In genomic region chrV:8994272-8994671, ce11 we compare ENCODE assay signal across 4 worm cellular contexts.
A peak's percentile ranks its signal among the peaks of the same experiment; 100 is the strongest.
TF ChIP-seq lines count a peak whose summit lies in the region.

No protein-coding gene starts in this region.

TF ChIP-seq in whole organism, L1 larva, 84 proteins besides CTCF, POLR2A, EP300 and RAD21 (continues in another document):
- TF ChIP-seq efl-3 (GFP tag; optimal IDR thresholded peaks at IDR 0.05; lab: Kevin White, UChicago) (no peak), fkh-8 (tag; optimal IDR thresholded peaks at IDR 0.05; lab: Kevin White, UChicago) (no peak), ets-5 (GFP tag; IDR thresholded peaks at IDR 0.05; lab: Robert Waterston, UW) (no peak), ztf-11 (tag; optimal IDR thresholded peaks at IDR 0.05; lab: Kevin White, UChicago) (no peak), nhr-20 (tag; optimal IDR thresholded peaks at IDR 0.05; lab: Kevin White, UChicago) (peak; percentile 63), xbp-1 (tag; optimal IDR thresholded peaks at IDR 0.05; lab: Kevin White, UChicago) (no peak), ceh-63 (GFP tag; optimal IDR thresholded peaks at IDR 0.05; lab: Kevin White, UChicago) (no peak), tbx-2 (tag; optimal IDR thresholded peaks at IDR 0.05; lab: Kevin White, UChicago) (peak; percentile 23), dsc-1 (tag; optimal IDR thresholded peaks at IDR 0.05; lab: Kevin White, UChicago) (no peak), mdl-1 (tag; optimal IDR thresholded peaks at IDR 0.05; lab: Kevin White, UChicago) (no peak), lin-15B (tag; optimal IDR thresholded peaks at IDR 0.05; lab: Kevin White, UChicago) (no peak), mef-2 (tag; optimal IDR thresholded peaks at IDR 0.05; lab: Kevin White, UChicago) (no peak), lir-3 (tag; optimal IDR thresholded peaks at IDR 0.05; lab: Kevin White, UChicago; ENCODE audit: poor library complexity) (no peak), efl-1 (optimal IDR thresholded peaks at IDR 0.05; lab: Kevin White, UChicago) (no peak), efl-1 (GFP tag; optimal IDR thresholded peaks at IDR 0.05 in 1 of 2; lab: Kevin White, UChicago) (no peak), aly-2 (tag; optimal IDR thresholded peaks at IDR 0.05; lab: Kevin White, UChicago) (no peak), nhr-85 (tag; lab: Kevin White, UChicago) (peak; percentile 93), pag-3 (tag; optimal IDR thresholded peaks at IDR 0.05; lab: Kevin White, UChicago; ENCODE audit: borderline replicate concordance, insufficient read depth) (no peak), tlp-1 (tag; optimal IDR thresholded peaks at IDR 0.05; lab: Kevin White, UChicago) (no peak), jun-1 (tag; optimal IDR thresholded peaks at IDR 0.05; lab: Kevin White, UChicago) (no peak), pax-3 (tag; optimal IDR thresholded peaks at IDR 0.05; lab: Kevin White, UChicago) (no peak), nhr-11 (tag; optimal IDR thresholded peaks at IDR 0.05; lab: Kevin White, UChicago) (no peak), nhr-237 (tag; optimal IDR thresholded peaks at IDR 0.05; lab: Kevin White, UChicago) (no peak), snu-23 (GFP tag; optimal IDR thresholded peaks at IDR 0.05; lab: Kevin White, UChicago) (peak; percentile 48)

TF ChIP-seq in whole organism, L2 larva, 48 proteins besides CTCF, POLR2A, EP300 and RAD21 (continues in another document):
- TF ChIP-seq sem-4 (tag; optimal IDR thresholded peaks at IDR 0.05; lab: Kevin White, UChicago): peak; percentile 10
- TF ChIP-seq blmp-1 (tag; optimal IDR thresholded peaks at IDR 0.05; lab: Kevin White, UChicago; ENCODE audit: insufficient read depth): peak; percentile 91
- no peak for TF ChIP-seq dmd-4 (tag; optimal IDR thresholded peaks at IDR 0.05; lab: Kevin White, UChicago)
- TF ChIP-seq zag-1 (tag; optimal IDR thresholded peaks at IDR 0.05; lab: Kevin White, UChicago): no peak
- TF ChIP-seq egl-27 (tag; optimal IDR thresholded peaks at IDR 0.05; lab: Kevin White, UChicago): no peak
- no peak for TF ChIP-seq aly-2 (tag; optimal IDR thresholded peaks at IDR 0.05; lab: Kevin White, UChicago)
- TF ChIP-seq nhr-129 (tag; optimal IDR thresholded peaks at IDR 0.05; lab: Kevin White, UChicago): no peak
- TF ChIP-seq nhr-23 (tag; optimal IDR thresholded peaks at IDR 0.05; lab: Kevin White, UChicago): no peak
- TF ChIP-seq sma-9 (GFP tag; optimal IDR thresholded peaks at IDR 0.05; lab: Kevin White, UChicago): peak; percentile 42
- TF ChIP-seq sma-9 (tag; optimal IDR thresholded peaks at IDR 0.05; lab: Kevin White, UChicago): no peak
- TF ChIP-seq nhr-25 (tag; optimal IDR thresholded peaks at IDR 0.05; lab: Kevin White, UChicago): peak; percentile 33
- TF ChIP-seq nhr-21 (tag; optimal IDR thresholded peaks at IDR 0.05; lab: Kevin White, UChicago): peak; percentile 45
- peak; percentile 33 for TF ChIP-seq sma-3 (GFP tag; optimal IDR thresholded peaks at IDR 0.05; lab: Kevin White, UChicago)
- no peak for TF ChIP-seq nhr-237 (tag; optimal IDR thresholded peaks at IDR 0.05; lab: Kevin White, UChicago)
- TF ChIP-seq lin-13 (GFP tag; optimal IDR thresholded peaks at IDR 0.05; lab: Kevin White, UChicago): no peak
- no peak for TF ChIP-seq elt-3 (tag; optimal IDR thresholded peaks at IDR 0.05; lab: Kevin White, UChicago)
- no peak for TF ChIP-seq elt-1 (tag; optimal IDR thresholded peaks at IDR 0.05; lab: Kevin White, UChicago)
- TF ChIP-seq mbf-1 (tag; optimal IDR thresholded peaks at IDR 0.05; lab: Kevin White, UChicago): no peak
- TF ChIP-seq alr-1 (tag; optimal IDR thresholded peaks at IDR 0.05; lab: Kevin White, UChicago): no peak
- no peak for TF ChIP-seq mab-5 (tag; optimal IDR thresholded peaks at IDR 0.05; lab: Kevin White, UChicago)
- no peak for TF ChIP-seq unc-62 (GFP tag; optimal IDR thresholded peaks at IDR 0.05; lab: Kevin White, UChicago)
- no peak for TF ChIP-seq ama-1 (optimal IDR thresholded peaks at IDR 0.05; lab: Kevin White, UChicago)
- TF ChIP-seq crh-2 (tag; optimal IDR thresholded peaks at IDR 0.05; lab: Kevin White, UChicago): peak; percentile 15
- no peak for TF ChIP-seq ztf-1 (GFP tag; conservative IDR thresholded peaks at IDR 0.05; lab: Robert Waterston, UW)
- TF ChIP-seq ZK546.5 (tag; optimal IDR thresholded peaks at IDR 0.05; lab: Kevin White, UChicago): no peak

TF ChIP-seq in whole organism, L3 larva, 47 proteins besides CTCF, POLR2A, EP300 and RAD21:
- TF ChIP-seq nhr-25 (tag; optimal IDR thresholded peaks at IDR 0.05; lab: Kevin White, UChicago): peak; percentile 16
- TF ChIP-seq nhr-43 (tag; optimal IDR thresholded peaks at IDR 0.05; lab: Kevin White, UChicago; ENCODE audit: poor library complexity, severe bottlenecking): peak; percentile 68
- TF ChIP-seq ZK546.5 (tag; optimal IDR thresholded peaks at IDR 0.05; lab: Kevin White, UChicago): no peak
- TF ChIP-seq unc-62 (GFP tag; optimal IDR thresholded peaks at IDR 0.05; lab: Kevin White, UChicago): no peak
- no peak for TF ChIP-seq nfya-1 (tag; optimal IDR thresholded peaks at IDR 0.05; lab: Kevin White, UChicago; ENCODE audit: insufficient read depth)
- no peak for TF ChIP-seq lin-15B (tag; optimal IDR thresholded peaks at IDR 0.05; lab: Kevin White, UChicago)
- TF ChIP-seq nhr-23 (tag; optimal IDR thresholded peaks at IDR 0.05; lab: Kevin White, UChicago): peak; percentile 52
- no peak for TF ChIP-seq elt-1 (tag; optimal IDR thresholded peaks at IDR 0.05; lab: Kevin White, UChicago)
- no peak for TF ChIP-seq fkh-10 (GFP tag; optimal IDR thresholded peaks at IDR 0.05; lab: Kevin White, UChicago)
- TF ChIP-seq elt-2 (tag; optimal IDR thresholded peaks at IDR 0.05; lab: Kevin White, UChicago): no peak
- TF ChIP-seq elt-3 (tag; optimal IDR thresholded peaks at IDR 0.05; lab: Kevin White, UChicago): peak in 2 of 3 experiments; percentile 21 to 33
- TF ChIP-seq mml-1 (tag; optimal IDR thresholded peaks at IDR 0.05; lab: Kevin White, UChicago): no peak
- no peak for TF ChIP-seq nhr-12 (tag; optimal IDR thresholded peaks at IDR 0.05; lab: Kevin White, UChicago)
- no peak for TF ChIP-seq pqm-1 (tag; optimal IDR thresholded peaks at IDR 0.05; lab: Kevin White, UChicago)

TF ChIP-seq in whole organism, L4 larva, 104 proteins besides CTCF, POLR2A, EP300 and RAD21:
- TF ChIP-seq unc-62 (GFP tag; optimal IDR thresholded peaks at IDR 0.05 in 1 of 2; lab: Kevin White, UChicago) (peak in 1 of 2 experiments; percentile 33), unc-62 (tag; optimal IDR thresholded peaks at IDR 0.05; lab: Kevin White, UChicago) (no peak), mes-2 (tag; optimal IDR thresholded peaks at IDR 0.05; lab: Kevin White, UChicago; ENCODE audit: poor library complexity, severe bottlenecking) (no peak), lir-3 (tag; optimal IDR thresholded peaks at IDR 0.05; lab: Kevin White, UChicago) (no peak), aha-1 (tag; lab: Kevin White, UChicago) (peak; percentile 36), snpc-1.2 (GFP tag; IDR thresholded peaks at IDR 0.05; lab: Robert Waterston, UW) (no peak), mdl-1 (tag; optimal IDR thresholded peaks at IDR 0.05; lab: Kevin White, UChicago) (peak in 1 of 2 experiments; percentile 54), nhr-28 (tag; optimal IDR thresholded peaks at IDR 0.05; lab: Kevin White, UChicago) (peak; percentile 39)

Comparison
In these comparisons a context has a peak if more than half of its experiments do, and no peak if none do; other contexts are left out.
1. Of the 29 proteins assayed by ChIP-seq in both whole organism, L4 larva and whole organism, L1 larva: peak only in whole organism, L4 larva: aha-1 and nhr-28; only in whole organism, L1 larva: unc-130; in both: none; in neither: 23; mixed calls (peak in some experiments, not most) for 3.